Fruit fly (Drosophila melanogaster) whole organism, wandering third instar larva: ENCODE measurements around the gene EMC6.

ENCODE experiments used
- Abd-B ChIP-seq: fragments of >200 bp; optimal IDR thresholded peaks from 2 replicates; lab custom pipeline; 2017; ENCODE audit warnings: missing biosample characterization, missing genetic modification characterization
- CG32264 ChIP-seq: fragments of 200-800 bp; sonication (Bioruptor generic); optimal IDR thresholded peaks from 2 replicates; lab custom pipeline; 2016; ENCODE audit warnings: missing biosample characterization, missing genetic modification characterization
- CG9705 ChIP-seq: fragments of 200-800 bp; sonication (Bioruptor generic); optimal IDR thresholded peaks from 2 replicates; lab custom pipeline; 2018; ENCODE audit warnings: missing biosample characterization, mild to moderate bottlenecking, missing genetic modification characterization
- CrebA ChIP-seq: fragments of 200-800 bp; sonication (Bioruptor generic); optimal IDR thresholded peaks from 2 replicates; lab custom pipeline; 2016; ENCODE audit warnings: missing biosample characterization, mild to moderate bottlenecking, missing genetic modification characterization, borderline replicate concordance
- Dfd ChIP-seq: fragments of >200 bp; optimal IDR thresholded peaks from 2 replicates; lab custom pipeline; 2017; ENCODE audit warnings: missing biosample characterization, missing genetic modification characterization
- Dif ChIP-seq: fragments of 200-275, 200-300 bp; sonication (Bioruptor generic); optimal IDR thresholded peaks from 2 replicates; lab custom pipeline; 2018; ENCODE audit warnings: missing biosample characterization, missing genetic modification characterization; ENCODE audit not compliant: partially characterized antibody
- GATAd ChIP-seq: sonication (Bioruptor generic); optimal IDR thresholded peaks from 2 replicates; lab custom pipeline; 2016; ENCODE audit warnings: missing biosample characterization, missing genetic modification characterization
- HLH106 ChIP-seq: fragments of 200-800 bp; optimal IDR thresholded peaks from 3 replicates; lab custom pipeline; 2019; ENCODE audit warnings: missing biosample characterization, mild to moderate bottlenecking, missing genetic modification characterization, moderate library complexity
- Hnf4 ChIP-seq: fragments of 200-800 bp; sonication (Bioruptor generic); optimal IDR thresholded peaks from 2 replicates; lab custom pipeline; 2016; ENCODE audit warnings: missing biosample characterization, mild to moderate bottlenecking, missing genetic modification characterization
- Hr78 ChIP-seq: fragments of >200 bp; optimal IDR thresholded peaks from 2 replicates; lab custom pipeline; 2017; ENCODE audit warnings: missing biosample characterization, missing genetic modification characterization
- Hr83 ChIP-seq: fragments of 200-300 bp; sonication (Bioruptor generic); optimal IDR thresholded peaks from 2 replicates; lab custom pipeline; 2016; ENCODE audit warnings: missing biosample characterization, mild to moderate bottlenecking, missing genetic modification characterization, moderate library complexity; ENCODE audit not compliant: poor library complexity, severe bottlenecking
- Mio ChIP-seq: sonication (Bioruptor generic); optimal IDR thresholded peaks from 2 replicates; lab custom pipeline; 2016; ENCODE audit warnings: missing biosample characterization, missing genetic modification characterization
- Myc ChIP-seq: fragments of >200 bp; optimal IDR thresholded peaks from 2 replicates; lab custom pipeline; 2017
- OdsH ChIP-seq: fragments of 200-800 bp; sonication (Bioruptor generic); optimal IDR thresholded peaks from 2 replicates; lab custom pipeline; 2016; ENCODE audit warnings: missing biosample characterization, mild to moderate bottlenecking, missing genetic modification characterization
- Sp1 ChIP-seq: fragments of 200-800 bp; sonication (Bioruptor generic); optimal IDR thresholded peaks from 3 replicates; lab custom pipeline; 2019; ENCODE audit warnings: missing biosample characterization, mild to moderate bottlenecking, missing genetic modification characterization, moderate library complexity
- br ChIP-seq: fragments of 200-800 bp; sonication (Bioruptor generic); optimal IDR thresholded peaks from 2 replicates; lab custom pipeline; 2016; ENCODE audit warnings: missing biosample characterization, missing genetic modification characterization
- brk ChIP-seq: fragments of 200-800 bp; sonication (Bioruptor generic); optimal IDR thresholded peaks from 2 replicates; lab custom pipeline; 2016; ENCODE audit warnings: missing biosample characterization, mild to moderate bottlenecking, missing genetic modification characterization
- dl ChIP-seq, 2 experiments: fragments of 175-275, 200-275 bp in 1 of 2; fragments of 200-275 bp in 1 of 2; sonication (Bioruptor generic); optimal IDR thresholded peaks; lab custom pipeline; 2018; ENCODE audit warnings: mild to moderate bottlenecking in 2 of 2, missing biosample characterization in 2 of 2, missing genetic modification characterization in 2 of 2, moderate library complexity in 2 of 2; ENCODE audit not compliant: partially characterized antibody in 2 of 2, insufficient read depth in 1 of 2
- dmrt93B ChIP-seq: fragments of 200-800 bp; sonication (Bioruptor generic); optimal IDR thresholded peaks from 2 replicates; lab custom pipeline; 2018; ENCODE audit warnings: missing biosample characterization, mild to moderate bottlenecking, missing genetic modification characterization
- dsf ChIP-seq: sonication (Bioruptor generic); optimal IDR thresholded peaks from 2 replicates; lab custom pipeline; 2016; ENCODE audit warnings: missing biosample characterization, missing genetic modification characterization, borderline replicate concordance
- ey ChIP-seq: fragments of 200-800 bp; sonication (Bioruptor generic); optimal IDR thresholded peaks from 2 replicates; lab custom pipeline; 2016; ENCODE audit warnings: missing biosample characterization, missing genetic modification characterization
- foxo ChIP-seq, 2 experiments: fragments of 200-800 bp; sonication (Bioruptor generic); optimal IDR thresholded peaks; 2 replicates in 1 of 2; 3 replicates in 1 of 2; lab custom pipeline; 2016 to 2017; ENCODE audit warnings: missing biosample characterization in 2 of 2, missing genetic modification characterization in 2 of 2
- fru ChIP-seq: fragments of 200-800 bp; sonication (Bioruptor generic); optimal IDR thresholded peaks from 3 replicates; lab custom pipeline; 2016; ENCODE audit warnings: missing biosample characterization, mild to moderate bottlenecking, missing genetic modification characterization
- h ChIP-seq: fragments of 200-800 bp; sonication (Bioruptor generic); optimal IDR thresholded peaks from 3 replicates; lab custom pipeline; 2016; ENCODE audit warnings: missing biosample characterization, mild to moderate bottlenecking, missing genetic modification characterization
- jim ChIP-seq: fragments of 175-275, 200-325 bp; sonication (Bioruptor generic); optimal IDR thresholded peaks from 2 replicates; lab custom pipeline; 2016; ENCODE audit warnings: missing biosample characterization, mild to moderate bottlenecking, missing genetic modification characterization
- lola ChIP-seq: fragments of >200 bp; optimal IDR thresholded peaks from 2 replicates; lab custom pipeline; 2017; ENCODE audit warnings: missing biosample characterization, missing genetic modification characterization
- psq ChIP-seq: fragments of 200-800 bp; sonication (Bioruptor generic); optimal IDR thresholded peaks from 3 replicates; lab custom pipeline; 2017; ENCODE audit warnings: missing biosample characterization, mild to moderate bottlenecking, missing genetic modification characterization, moderate library complexity
- rgr ChIP-seq: fragments of 200-800 bp; sonication (Bioruptor generic); optimal IDR thresholded peaks from 3 replicates; lab custom pipeline; 2016; ENCODE audit warnings: missing biosample characterization, mild to moderate bottlenecking, missing genetic modification characterization
- sage ChIP-seq: fragments of 200-800 bp; sonication (Bioruptor generic); optimal IDR thresholded peaks from 2 replicates; lab custom pipeline; 2016; ENCODE audit warnings: missing biosample characterization, mild to moderate bottlenecking, missing genetic modification characterization
- sv ChIP-seq: fragments of 200-800 bp; sonication (Bioruptor generic); optimal IDR thresholded peaks from 3 replicates; lab custom pipeline; 2016; ENCODE audit warnings: missing biosample characterization, missing genetic modification characterization
- tai ChIP-seq: sonication (Bioruptor generic); optimal IDR thresholded peaks from 2 replicates; lab custom pipeline; 2016; ENCODE audit warnings: missing biosample characterization, missing genetic modification characterization
- usp ChIP-seq: fragments of >200 bp; optimal IDR thresholded peaks from 2 replicates; lab custom pipeline; 2017; ENCODE audit warnings: missing biosample characterization, missing genetic modification characterization
- woc ChIP-seq: sonication (Bioruptor generic); optimal IDR thresholded peaks from 2 replicates; lab custom pipeline; 2016; ENCODE audit warnings: missing biosample characterization, mild to moderate bottlenecking, missing genetic modification characterization

EMC6 gene

dm6 chr3R:25023056-25023455 is 1.8 kb downstream of the EMC6 start, which contains the start of gene beta4GalT7:
TSS of gene beta4GalT7 (plus strand) at chr3R:25023256.
- TF ChIP-seq woc (GFP tag; lab: Kevin White, UChicago) (no peak), ey (GFP tag; lab: Kevin White, UChicago) (no peak), lola (GFP tag; lab: Kevin White, UChicago) (no peak), Hnf4 (no peak), rgr (no peak), CG9705 (GFP tag; lab: Kevin White, UChicago) (no peak), sage (GFP tag; lab: Kevin White, UChicago) (no peak), Abd-B (GFP tag; lab: Kevin White, UChicago) (no peak), psq (GFP tag; lab: Kevin White, UChicago) (no peak), Mio (GFP tag; lab: Kevin White, UChicago) (no peak), Dif (GFP tag; lab: Kevin White, UChicago) (no peak), GATAd (GFP tag; lab: Kevin White, UChicago) (no peak), h (GFP tag; lab: Kevin White, UChicago) (no peak), jim (GFP tag; lab: Kevin White, UChicago) (no peak), usp (GFP tag; lab: Kevin White, UChicago) (no peak), Sp1 (GFP tag; lab: Kevin White, UChicago) (no peak), OdsH (no peak), Hr78 (no peak), Hr83 (no peak)

- no peak for TF ChIP-seq woc (GFP tag; lab: Kevin White, UChicago)
- TF ChIP-seq dsf (GFP tag; lab: Kevin White, UChicago), result no peak
- no peak for TF ChIP-seq CrebA (GFP tag; lab: Kevin White, UChicago)
- TF ChIP-seq h (GFP tag; lab: Kevin White, UChicago), result no peak
- TF ChIP-seq dmrt93B, result no peak
- no peak for TF ChIP-seq dl (GFP tag; optimal IDR thresholded peaks at IDR 0.05; lab: Kevin White, UChicago; ENCODE audit: insufficient read depth in 1 of 2, partially characterized antibody in 2 of 2)
- TF ChIP-seq usp (GFP tag; lab: Kevin White, UChicago), result no peak
- no peak for TF ChIP-seq rgr
- TF ChIP-seq psq (GFP tag; lab: Kevin White, UChicago), result no peak
- TF ChIP-seq tai (GFP tag; lab: Kevin White, UChicago), result no peak
- no peak for TF ChIP-seq fru (GFP tag; lab: Kevin White, UChicago)
- no peak for TF ChIP-seq Myc
- no peak for TF ChIP-seq Dfd (GFP tag; lab: Kevin White, UChicago)
- TF ChIP-seq sv, result no peak
- no peak for TF ChIP-seq Hr78
- no peak for TF ChIP-seq jim (GFP tag; lab: Kevin White, UChicago)
These were observed 12.8 kb downstream of the EMC6 start for dm6 chr3R:25012016-25012415.

dm6 chr3R:25009745-25010446 is 14.9 kb downstream of the EMC6 start:
- TF ChIP-seq OdsH (peak; percentile 22), ey (GFP tag; lab: Kevin White, UChicago) (peak; percentile 18), woc (GFP tag; lab: Kevin White, UChicago) (peak; percentile 22), CG32264 (GFP tag; lab: Kevin White, UChicago) (no peak), sage (GFP tag; lab: Kevin White, UChicago) (no peak), fru (GFP tag; lab: Kevin White, UChicago) (peak; percentile 51), rgr (peak; percentile 10), h (GFP tag; lab: Kevin White, UChicago) (peak; percentile 59), dsf (GFP tag; lab: Kevin White, UChicago) (no peak), Myc (no peak), dmrt93B (peak; percentile 33), HLH106 (tag; lab: Kevin White, UChicago) (peak; percentile 58), br (GFP tag; lab: Kevin White, UChicago) (peak; percentile 42), Sp1 (GFP tag; lab: Kevin White, UChicago) (peak; percentile 44), foxo (GFP tag; optimal IDR thresholded peaks at IDR 0.05; lab: Kevin White, UChicago) (peak in 1 of 2 experiments; percentile 58)

dm6 chr3R:25005748-25006147 is 19.1 kb downstream of the EMC6 start:
- TF ChIP-seq Sp1 (GFP tag; lab: Kevin White, UChicago), result no peak
- no peak for TF ChIP-seq brk (GFP tag; lab: Kevin White, UChicago)
- TF ChIP-seq CrebA (GFP tag; lab: Kevin White, UChicago), result no peak
- no peak for TF ChIP-seq foxo (GFP tag; optimal IDR thresholded peaks at IDR 0.05; lab: Kevin White, UChicago)
- no peak for TF ChIP-seq GATAd (GFP tag; lab: Kevin White, UChicago)
- no peak for TF ChIP-seq Mio (GFP tag; lab: Kevin White, UChicago)
- TF ChIP-seq HLH106 (tag; lab: Kevin White, UChicago), result no peak
- no peak for TF ChIP-seq ey (GFP tag; lab: Kevin White, UChicago)
- TF ChIP-seq h (GFP tag; lab: Kevin White, UChicago), result no peak
- no peak for TF ChIP-seq Hnf4
- TF ChIP-seq rgr, result no peak
- TF ChIP-seq Myc, result no peak
- no peak for TF ChIP-seq br (GFP tag; lab: Kevin White, UChicago)
